Worm (Caenorhabditis elegans) whole organism, young adult: ENCODE measurements around the gene cdo-1.

Experiments used
- B0336.3 ChIP-seq: fragments of 200-800 bp; sonication (Bioruptor generic); IDR thresholded peaks from 2 replicates; pipeline ENCODE4 v1.3.6; 2022; ENCODE audit warnings: missing genetic modification characterization, missing compliant biosample characterization
- C06A6.2 ChIP-seq: fragments of 200-800 bp; sonication (Bioruptor generic); conservative IDR thresholded peaks from 2 replicates; pipeline ENCODE4 v1.3.6; 2022; ENCODE audit warnings: missing genetic modification characterization, missing compliant biosample characterization
- C17E4.6 ChIP-seq: fragments of 200-800 bp; sonication (Bioruptor generic); IDR thresholded peaks from 2 replicates; pipeline ENCODE4 v1.3.6; 2022; ENCODE audit warnings: missing genetic modification reagents, missing genetic modification characterization, missing compliant biosample characterization
- F23B12.7 ChIP-seq: sonication (generic microtip); optimal IDR thresholded peaks from 2 replicates; lab custom pipeline; 2017; ENCODE audit warnings: missing genetic modification characterization, mild to moderate bottlenecking, missing compliant biosample characterization, antibody characterized with exemption, moderate library complexity; ENCODE audit not compliant: insufficient read depth
- F49E8.2 ChIP-seq: sonication (generic microtip); optimal IDR thresholded peaks from 3 replicates; lab custom pipeline; 2017; ENCODE audit warnings: missing genetic modification characterization, mild to moderate bottlenecking, missing compliant biosample characterization, antibody characterized with exemption, moderate library complexity; ENCODE audit not compliant: insufficient read depth
- F52B5.7 ChIP-seq: sonication (generic microtip); optimal IDR thresholded peaks from 2 replicates; lab custom pipeline; 2016; ENCODE audit warnings: mild to moderate bottlenecking, missing genetic modification characterization, missing compliant biosample characterization
- K11D2.4 ChIP-seq: fragments of 200-800 bp; sonication (Bioruptor generic); IDR thresholded peaks from 2 replicates; pipeline ENCODE4 v1.3.6; 2022; ENCODE audit warnings: missing genetic modification reagents, missing genetic modification characterization, missing compliant biosample characterization
- K12H6.12 ChIP-seq: fragments of 200-800 bp; sonication (Bioruptor generic); optimal IDR thresholded peaks from 2 replicates; lab custom pipeline; 2018; ENCODE audit warnings: mild to moderate bottlenecking, missing genetic modification characterization, missing compliant biosample characterization
- T07F8.4 ChIP-seq: sonication (generic microtip); optimal IDR thresholded peaks from 2 replicates; lab custom pipeline; 2016; ENCODE audit warnings: mild to moderate bottlenecking, missing genetic modification characterization, moderate library complexity, missing compliant biosample characterization
- Y53G8AR.9 ChIP-seq: fragments of 200-800 bp; sonication (Bioruptor generic); conservative IDR thresholded peaks from 2 replicates; pipeline ENCODE4 v1.3.6; 2022; ENCODE audit warnings: missing genetic modification reagents, missing genetic modification characterization, missing compliant biosample characterization
- ZK185.1 ChIP-seq: sonication (generic microtip); optimal IDR thresholded peaks from 2 replicates; lab custom pipeline; 2016; ENCODE audit warnings: mild to moderate bottlenecking, missing genetic modification characterization, missing compliant biosample characterization; ENCODE audit not compliant: poor library complexity, severe bottlenecking
- akir-1 ChIP-seq: fragments of 200-800 bp; sonication (Bioruptor generic); optimal IDR thresholded peaks from 2 replicates; lab custom pipeline; 2018; ENCODE audit warnings: mild to moderate bottlenecking, missing genetic modification characterization, moderate library complexity, missing compliant biosample characterization
- ccch-3 ChIP-seq: fragments of 200-800 bp; sonication (Bioruptor generic); optimal IDR thresholded peaks from 2 replicates; lab custom pipeline; 2018; ENCODE audit warnings: mild to moderate bottlenecking, missing genetic modification characterization, missing compliant biosample characterization
- cebp-1 ChIP-seq, 2 experiments: fragments of 200-800 bp in 1 of 2; sonication (Bioruptor generic) in 1 of 2; sonication (generic microtip) in 1 of 2; IDR thresholded peaks in 1 of 2; optimal IDR thresholded peaks in 1 of 2; 2 replicates each; pipeline versions ENCODE4 v1.3.6 to Lab custom; 2017 to 2022; ENCODE audit warnings: missing compliant biosample characterization in 2 of 2, missing genetic modification characterization in 2 of 2, mild to moderate bottlenecking in 1 of 2, missing genetic modification reagents in 1 of 2, moderate library complexity in 1 of 2
- cebp-2 ChIP-seq: fragments of 200-800 bp; sonication (Bioruptor generic); IDR thresholded peaks from 2 replicates; pipeline ENCODE4 v1.3.6; 2022; ENCODE audit warnings: missing genetic modification characterization, missing compliant biosample characterization
- ceh-100 ChIP-seq: fragments of 200-800 bp; sonication (Bioruptor generic); IDR thresholded peaks from 2 replicates; pipeline ENCODE4 v1.3.6; 2022; ENCODE audit warnings: missing genetic modification reagents, missing genetic modification characterization, missing compliant biosample characterization
- ceh-27 ChIP-seq: fragments of 200-800 bp; sonication (Bioruptor generic); optimal IDR thresholded peaks from 2 replicates; lab custom pipeline; 2018; ENCODE audit warnings: mild to moderate bottlenecking, missing genetic modification characterization, moderate library complexity, missing compliant biosample characterization
- ceh-58 ChIP-seq: fragments of 200-800 bp; sonication (Bioruptor generic); IDR thresholded peaks from 2 replicates; pipeline ENCODE4 v1.3.6; 2022; ENCODE audit warnings: missing genetic modification characterization, missing compliant biosample characterization
- ceh-91 ChIP-seq: fragments of 200-800 bp; sonication (Bioruptor generic); IDR thresholded peaks from 2 replicates; pipeline ENCODE4 v1.3.6; 2022; ENCODE audit warnings: missing genetic modification reagents, missing genetic modification characterization, missing compliant biosample characterization
- efl-1 ChIP-seq: fragments of 150-350 bp; optimal IDR thresholded peaks from 2 replicates; lab custom pipeline; 2014; ENCODE audit warnings: missing biosample characterization, missing genetic modification reagents, missing genetic modification characterization
- egl-18 ChIP-seq: fragments of 200-800 bp; sonication (Bioruptor generic); IDR thresholded peaks from 2 replicates; pipeline ENCODE4 v1.3.6; 2022; ENCODE audit warnings: missing genetic modification reagents, missing genetic modification characterization, missing compliant biosample characterization
- egrh-3 ChIP-seq: fragments of 200-800 bp; sonication (Bioruptor generic); IDR thresholded peaks from 2 replicates; pipeline ENCODE4 v1.3.6; 2022; ENCODE audit warnings: missing genetic modification reagents, missing genetic modification characterization, missing compliant biosample characterization
- ekl-4 ChIP-seq: fragments of 200-800 bp; sonication (Bioruptor generic); IDR thresholded peaks from 2 replicates; pipeline ENCODE4 v1.3.6; 2022; ENCODE audit warnings: missing genetic modification reagents, missing genetic modification characterization, missing compliant biosample characterization
- gei-17 ChIP-seq: fragments of 200-800 bp; sonication (Bioruptor generic); optimal IDR thresholded peaks from 2 replicates; lab custom pipeline; 2018; ENCODE audit warnings: mild to moderate bottlenecking, missing genetic modification characterization, missing compliant biosample characterization
- him-1 ChIP-seq: sonication (generic microtip); optimal IDR thresholded peaks from 2 replicates; lab custom pipeline; 2016; ENCODE audit warnings: missing genotype, missing genetic modification reagents, missing genetic modification characterization, missing compliant biosample characterization
- hlh-26 ChIP-seq: fragments of 200-800 bp; sonication (Bioruptor generic); conservative IDR thresholded peaks from 2 replicates; pipeline ENCODE4 v1.3.6; 2022; ENCODE audit warnings: missing genetic modification reagents, missing genetic modification characterization, missing compliant biosample characterization
- hmg-1.2 ChIP-seq: fragments of 200-800 bp; sonication (Bioruptor generic); IDR thresholded peaks from 2 replicates; pipeline ENCODE4 v1.3.6; 2022; ENCODE audit warnings: missing genetic modification reagents, missing genetic modification characterization, missing compliant biosample characterization
- hsf-1 ChIP-seq: fragments of 200-800 bp; sonication (Bioruptor generic); IDR thresholded peaks from 2 replicates; pipeline ENCODE4 v1.3.6; 2022; ENCODE audit warnings: missing genetic modification reagents, missing genetic modification characterization, missing compliant biosample characterization
- lag-1 ChIP-seq: fragments of 200-800 bp; sonication (Bioruptor generic); IDR thresholded peaks from 2 replicates; pipeline ENCODE4 v1.3.6; 2022; ENCODE audit warnings: missing genetic modification reagents, missing genetic modification characterization, missing compliant biosample characterization
- let-526 ChIP-seq: fragments of 200-800 bp; sonication (Bioruptor generic); IDR thresholded peaks from 2 replicates; pipeline ENCODE4 v1.3.6; 2022; ENCODE audit warnings: missing genetic modification reagents, missing genetic modification characterization, missing compliant biosample characterization
- lsl-1 ChIP-seq: fragments of 200-800 bp; sonication (Bioruptor generic); optimal IDR thresholded peaks from 2 replicates; lab custom pipeline; 2018; ENCODE audit warnings: mild to moderate bottlenecking, missing genetic modification characterization, moderate library complexity, missing compliant biosample characterization
- lsy-27 ChIP-seq: sonication (generic microtip); optimal IDR thresholded peaks from 2 replicates; lab custom pipeline; 2017; ENCODE audit warnings: missing genetic modification characterization, mild to moderate bottlenecking, missing compliant biosample characterization, antibody characterized with exemption, missing genotype, borderline replicate concordance; ENCODE audit not compliant: insufficient read depth
- madf-3 ChIP-seq: fragments of 200-800 bp; sonication (Bioruptor generic); IDR thresholded peaks from 2 replicates; pipeline ENCODE4 v1.3.6; 2022; ENCODE audit warnings: missing genetic modification reagents, missing genetic modification characterization, missing compliant biosample characterization
- madf-8 ChIP-seq: fragments of 200-800 bp; sonication (Bioruptor generic); conservative IDR thresholded peaks from 2 replicates; pipeline ENCODE4 v1.3.6; 2022; ENCODE audit warnings: missing genetic modification reagents, missing genetic modification characterization, missing compliant biosample characterization
- mcd-1 ChIP-seq: fragments of 200-800 bp; sonication (Bioruptor generic); IDR thresholded peaks from 2 replicates; pipeline ENCODE4 v1.3.6; 2022; ENCODE audit warnings: missing genetic modification reagents, missing genetic modification characterization, missing compliant biosample characterization
- mel-28 ChIP-seq: sonication (generic microtip); optimal IDR thresholded peaks from 2 replicates; lab custom pipeline; 2016; ENCODE audit warnings: borderline replicate concordance, mild to moderate bottlenecking, missing genetic modification characterization, missing compliant biosample characterization
- nfya-2 ChIP-seq: fragments of 200-800 bp; sonication (Bioruptor generic); IDR thresholded peaks from 2 replicates; pipeline ENCODE4 v1.3.6; 2022; ENCODE audit warnings: missing genetic modification reagents, missing genetic modification characterization, missing compliant biosample characterization
- nhr-120 ChIP-seq: fragments of 200-800 bp; sonication (Bioruptor generic); IDR thresholded peaks from 2 replicates; pipeline ENCODE4 v1.3.6; 2022; ENCODE audit warnings: missing genetic modification characterization, missing compliant biosample characterization
- nhr-80 ChIP-seq: sonication (generic microtip); optimal IDR thresholded peaks from 2 replicates; lab custom pipeline; 2016; ENCODE audit warnings: missing genetic modification characterization, missing compliant biosample characterization
- rcor-1 ChIP-seq: fragments of 200-800 bp; sonication (Bioruptor generic); IDR thresholded peaks from 2 replicates; pipeline ENCODE4 v1.3.6; 2022; ENCODE audit warnings: missing genetic modification reagents, missing genetic modification characterization, missing compliant biosample characterization
- rec-8 ChIP-seq, 2 experiments: sonication (generic microtip); optimal IDR thresholded peaks; 2 replicates each; lab custom pipeline; 2016; ENCODE audit warnings: mild to moderate bottlenecking in 2 of 2, missing genetic modification characterization in 2 of 2, missing genetic modification reagents in 2 of 2, missing genotype in 2 of 2, missing biosample characterization in 1 of 2, missing compliant biosample characterization in 1 of 2, moderate library complexity in 1 of 2
- sdz-38 ChIP-seq: sonication (generic microtip); optimal IDR thresholded peaks from 2 replicates; lab custom pipeline; 2016; ENCODE audit warnings: missing genotype, missing genetic modification characterization, missing compliant biosample characterization
- snpc-1.1 ChIP-seq: sonication (generic microtip); optimal IDR thresholded peaks from 2 replicates; lab custom pipeline; 2017; ENCODE audit warnings: missing genetic modification characterization, mild to moderate bottlenecking, missing compliant biosample characterization, antibody characterized with exemption, moderate library complexity, missing genotype, missing genetic modification reagents; ENCODE audit not compliant: insufficient read depth
- tbx-9 ChIP-seq: sonication (generic microtip); optimal IDR thresholded peaks from 2 replicates; lab custom pipeline; 2016; ENCODE audit warnings: borderline replicate concordance, missing genetic modification characterization, inconsistent platforms, missing compliant biosample characterization
- unc-130 ChIP-seq: sonication (generic microtip); optimal IDR thresholded peaks from 2 replicates; lab custom pipeline; 2016; ENCODE audit warnings: missing genetic modification reagents, missing genetic modification characterization, missing compliant biosample characterization
- unc-62 ChIP-seq: fragments of 150-350 bp; optimal IDR thresholded peaks from 2 replicates; lab custom pipeline; 2014; ENCODE audit warnings: missing biosample characterization, missing genetic modification reagents, missing genetic modification characterization
- ztf-18 ChIP-seq: sonication (generic microtip); optimal IDR thresholded peaks from 2 replicates; lab custom pipeline; 2016; ENCODE audit warnings: missing genotype, mild to moderate bottlenecking, missing genetic modification characterization, missing compliant biosample characterization
- ztf-25 ChIP-seq: fragments of 200-800 bp; sonication (Bioruptor generic); IDR thresholded peaks from 2 replicates; pipeline ENCODE4 v1.3.6; 2022; ENCODE audit warnings: missing genetic modification reagents, missing genetic modification characterization, missing compliant biosample characterization
- ztf-3 ChIP-seq: fragments of 200-800 bp; sonication (Bioruptor generic); optimal IDR thresholded peaks from 2 replicates; lab custom pipeline; 2018; ENCODE audit warnings: mild to moderate bottlenecking, missing genetic modification characterization, missing compliant biosample characterization

The cdo-1 gene

DNA sequence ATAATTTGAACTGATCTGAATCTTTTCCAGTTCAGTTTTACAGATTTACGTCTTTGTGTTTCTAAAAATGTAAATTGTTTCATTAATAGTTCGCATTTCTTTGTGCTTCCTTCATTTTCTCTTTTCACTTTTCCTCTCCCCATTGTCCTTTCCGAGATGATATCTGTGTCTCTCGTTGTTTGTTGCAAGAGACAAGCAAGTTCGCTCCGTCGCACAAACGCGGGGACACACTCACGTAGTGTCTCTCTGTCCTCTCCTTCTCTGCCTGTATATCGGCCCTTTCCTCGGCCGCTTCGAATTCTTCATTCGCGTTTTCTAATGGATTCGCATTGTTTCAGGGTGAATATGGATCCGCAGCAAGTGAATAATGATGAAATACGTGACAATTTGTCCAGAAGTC, 13.6 kb upstream of the cdo-1 start, which contains the start of gene ZC13.1 (continued):
- TF ChIP-seq hsf-1 (no peak), ceh-91 (no peak), mcd-1 (GFP tag; lab: Robert Waterston, UW) (peak; percentile 84), mel-28 (tag; lab: Kevin White, UChicago) (no peak), cebp-1 (GFP tag; IDR thresholded peaks at IDR 0.05; lab: Robert Waterston, UW) (peak; percentile 38; the same call in 1 of the 2 replicates), cebp-1 (tag; optimal IDR thresholded peaks at IDR 0.05; lab: Kevin White, UChicago) (no peak), cebp-2 (GFP tag; lab: Robert Waterston, UW) (no peak), unc-130 (GFP tag; lab: Kevin White, UChicago) (no peak), rec-8 (tag; optimal IDR thresholded peaks at IDR 0.05; lab: Kevin White, UChicago) (no peak), lsl-1 (no peak), egl-18 (no peak), hlh-26 (GFP tag; lab: Robert Waterston, UW) (no peak), tbx-9 (no peak), ztf-3 (GFP tag; lab: Kevin White, UChicago) (no peak), madf-3 (GFP tag; lab: Robert Waterston, UW) (no peak), ceh-27 (GFP tag; lab: Kevin White, UChicago) (peak; percentile 46), T07F8.4 (tag; lab: Kevin White, UChicago) (no peak), let-526 (GFP tag; lab: Robert Waterston, UW) (no peak), efl-1 (no peak), snpc-1.1 (tag; lab: Kevin White, UChicago) (no peak), B0336.3 (GFP tag; lab: Robert Waterston, UW) (no peak), ccch-3 (GFP tag; lab: Kevin White, UChicago) (no peak), sdz-38 (tag; lab: Kevin White, UChicago) (no peak), F23B12.7 (tag; lab: Kevin White, UChicago) (peak; percentile 65), nhr-80 (peak; percentile 66), egrh-3 (no peak), hmg-1.2 (GFP tag; lab: Robert Waterston, UW) (peak; percentile 50; the same call in 1 of the 2 replicates), K12H6.12 (tag; lab: Kevin White, UChicago) (peak; percentile 0), lag-1 (GFP tag; lab: Robert Waterston, UW) (no peak), Y53G8AR.9 (no peak), ekl-4 (GFP tag; lab: Robert Waterston, UW) (0 out of 2 replicates have a peak, but pooled peaks have one; percentile 8), gei-17 (GFP tag; lab: Kevin White, UChicago) (no peak), F52B5.7 (tag; lab: Kevin White, UChicago) (no peak), C06A6.2 (GFP tag; lab: Robert Waterston, UW) (no peak), him-1 (tag; lab: Kevin White, UChicago) (no peak), ZK185.1 (peak; percentile 12), F49E8.2 (no peak), madf-8 (GFP tag; lab: Robert Waterston, UW) (no peak)

DNA sequence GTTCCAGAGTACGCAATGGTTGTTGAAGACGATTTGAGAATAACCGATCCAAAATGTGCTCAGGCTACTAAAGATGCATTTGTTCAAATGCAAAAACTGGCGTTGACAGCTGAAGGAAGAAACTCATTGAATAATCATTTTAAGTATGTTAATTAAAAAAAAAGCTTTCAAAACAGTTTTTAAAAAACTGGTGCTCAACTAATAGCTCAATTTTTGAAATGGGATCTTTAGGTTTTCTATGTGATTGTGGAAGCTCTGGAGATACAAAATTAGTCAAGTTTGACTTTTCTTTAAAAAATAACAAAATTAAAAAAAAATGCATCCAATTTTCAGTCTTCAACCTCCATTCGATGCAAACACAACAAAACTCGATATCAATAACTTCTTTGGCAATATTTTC, 10.3 kb upstream of the cdo-1 start:
- TF ChIP-seq akir-1 (GFP tag; lab: Kevin White, UChicago) = no peak
- no peak for TF ChIP-seq rcor-1 (GFP tag; lab: Robert Waterston, UW)
- TF ChIP-seq ztf-25 = no peak
- no peak for TF ChIP-seq K11D2.4 (GFP tag; lab: Robert Waterston, UW)
- no peak for TF ChIP-seq nhr-120 (GFP tag; lab: Robert Waterston, UW)
- TF ChIP-seq ceh-58 (GFP tag; lab: Robert Waterston, UW) = no peak
- no peak for TF ChIP-seq lsl-1
- TF ChIP-seq nfya-2 = no peak
- no peak for TF ChIP-seq hlh-26 (GFP tag; lab: Robert Waterston, UW)
- TF ChIP-seq gei-17 (GFP tag; lab: Kevin White, UChicago) = no peak
- no peak for TF ChIP-seq ceh-27 (GFP tag; lab: Kevin White, UChicago)
- no peak for TF ChIP-seq lsy-27 (tag; lab: Kevin White, UChicago)
- TF ChIP-seq ztf-18 (tag; lab: Kevin White, UChicago) = no peak
- TF ChIP-seq C17E4.6 (GFP tag; lab: Robert Waterston, UW) = no peak
- no peak for TF ChIP-seq ceh-100 (GFP tag; lab: Robert Waterston, UW)
- no peak for TF ChIP-seq unc-62 (GFP tag; lab: Kevin White, UChicago)
- TF ChIP-seq, all 124 proteins: peak for 0
